Worm (Caenorhabditis elegans) whole organism, late embryonic: Measurements from ENCODE around the gene glr-6.
"Not testable (repeated sequence)": the region's sequence is repeated elsewhere in the genome, so short reads cannot be mapped to it uniquely, and the experiment has no call there.

Experiments used
- C08G9.2 ChIP-seq: sonication (generic microtip); optimal IDR thresholded peaks from 2 replicates; lab custom pipeline; 2016; ENCODE audit warnings: mild to moderate bottlenecking, missing genetic modification characterization, moderate library complexity, missing compliant biosample characterization
- C38D4.7 ChIP-seq: fragments of 200-800 bp; sonication (Bioruptor generic); optimal IDR thresholded peaks from 2 replicates; lab custom pipeline; 2018; ENCODE audit warnings: mild to moderate bottlenecking, missing genetic modification characterization, moderate library complexity, missing compliant biosample characterization
- K02D7.2 ChIP-seq: sonication (generic microtip); optimal IDR thresholded peaks from 2 replicates; lab custom pipeline; 2017; ENCODE audit warnings: mild to moderate bottlenecking, missing genetic modification characterization, missing compliant biosample characterization
- K09A11.1 ChIP-seq: sonication (generic microtip); optimal IDR thresholded peaks from 2 replicates; lab custom pipeline; 2017; ENCODE audit warnings: antibody characterized with exemption, mild to moderate bottlenecking, missing genetic modification characterization, missing compliant biosample characterization; ENCODE audit not compliant: insufficient read depth
- T23F11.4 ChIP-seq: fragments of 200-800 bp; sonication (Bioruptor generic); optimal IDR thresholded peaks from 2 replicates; lab custom pipeline; 2018; ENCODE audit warnings: mild to moderate bottlenecking, missing genetic modification characterization, missing compliant biosample characterization
- ama-1 ChIP-seq: fragments of 150-350 bp; optimal IDR thresholded peaks from 2 replicates; lab custom pipeline; 2014
- ceh-22 ChIP-seq: sonication (generic microtip); optimal IDR thresholded peaks from 2 replicates; lab custom pipeline; 2017; ENCODE audit warnings: missing biosample characterization, missing genetic modification characterization
- ceh-30 ChIP-seq: fragments of 150-350 bp; optimal IDR thresholded peaks from 2 replicates; lab custom pipeline; 2014; ENCODE audit warnings: missing biosample characterization, missing genetic modification characterization
- ceh-31 ChIP-seq: sonication (generic microtip); optimal IDR thresholded peaks from 2 replicates; lab custom pipeline; 2016; ENCODE audit warnings: missing genetic modification characterization, missing compliant biosample characterization
- ceh-48 ChIP-seq: sonication (generic microtip); optimal IDR thresholded peaks from 2 replicates; lab custom pipeline; 2016; ENCODE audit warnings: missing genetic modification characterization, inconsistent platforms, missing compliant biosample characterization
- ceh-9 ChIP-seq: sonication (generic microtip); optimal IDR thresholded peaks from 2 replicates; lab custom pipeline; 2016; ENCODE audit warnings: mild to moderate bottlenecking, missing genetic modification characterization, inconsistent platforms, missing compliant biosample characterization
- fkh-6 ChIP-seq: sonication (generic microtip); optimal IDR thresholded peaks from 2 replicates; lab custom pipeline; 2016; ENCODE audit warnings: missing genetic modification characterization, missing compliant biosample characterization
- hlh-15 ChIP-seq: sonication (generic microtip); optimal IDR thresholded peaks from 2 replicates; lab custom pipeline; 2016; ENCODE audit warnings: missing genetic modification characterization, missing compliant biosample characterization
- hlh-30 ChIP-seq: sonication (generic microtip); optimal IDR thresholded peaks from 2 replicates; lab custom pipeline; 2017; ENCODE audit warnings: antibody characterized with exemption, missing genetic modification characterization, missing compliant biosample characterization; ENCODE audit not compliant: insufficient read depth
- hlh-6 ChIP-seq: sonication (generic microtip); optimal IDR thresholded peaks from 2 replicates; lab custom pipeline; 2016; ENCODE audit warnings: missing genotype, missing genetic modification characterization, missing compliant biosample characterization
- lin-11 ChIP-seq: fragments of 200-800 bp; sonication (Bioruptor generic); optimal IDR thresholded peaks from 2 replicates; lab custom pipeline; 2018; ENCODE audit warnings: mild to moderate bottlenecking, missing genetic modification characterization, missing compliant biosample characterization
- odd-2 ChIP-seq: sonication (generic microtip); optimal IDR thresholded peaks from 2 replicates; lab custom pipeline; 2017; ENCODE audit warnings: antibody characterized with exemption, mild to moderate bottlenecking, missing genetic modification characterization, missing compliant biosample characterization
- pag-3 ChIP-seq: sonication (generic microtip); optimal IDR thresholded peaks from 2 replicates; lab custom pipeline; 2016; ENCODE audit warnings: missing compliant biosample characterization, missing genetic modification characterization, borderline replicate concordance
- pat-9 ChIP-seq: fragments of 200-800 bp; sonication (Bioruptor generic); optimal IDR thresholded peaks from 2 replicates; lab custom pipeline; 2018; ENCODE audit warnings: mild to moderate bottlenecking, missing genetic modification characterization, moderate library complexity, missing compliant biosample characterization
- pax-1 ChIP-seq: fragments of 150-350 bp; optimal IDR thresholded peaks from 2 replicates; lab custom pipeline; 2014; ENCODE audit warnings: missing biosample characterization, missing genetic modification characterization
- pha-4 ChIP-seq: fragments of 150-350 bp; optimal IDR thresholded peaks from 2 replicates; lab custom pipeline; 2018; ENCODE audit warnings: missing biosample characterization, missing genetic modification reagents, missing genetic modification characterization
- pros-1 ChIP-seq: fragments of 150-350 bp; optimal IDR thresholded peaks from 2 replicates; lab custom pipeline; 2014; ENCODE audit warnings: missing biosample characterization, missing genetic modification reagents, missing genetic modification characterization
- ref-2 ChIP-seq: sonication (generic microtip); optimal IDR thresholded peaks from 2 replicates; lab custom pipeline; 2016; ENCODE audit warnings: missing genetic modification characterization, missing compliant biosample characterization
- sox-2 ChIP-seq: fragments of 200-800 bp; sonication (Bioruptor generic); IDR thresholded peaks from 2 replicates; pipeline ENCODE4 v1.3.6; 2022; ENCODE audit warnings: missing genetic modification reagents, missing genetic modification characterization, missing compliant biosample characterization
- sox-4 ChIP-seq: sonication (generic microtip); optimal IDR thresholded peaks from 2 replicates; lab custom pipeline; 2017; ENCODE audit warnings: mild to moderate bottlenecking, missing genetic modification characterization, inconsistent platforms, missing compliant biosample characterization
- syd-9 ChIP-seq: sonication (generic microtip); optimal IDR thresholded peaks from 2 replicates; lab custom pipeline; 2016; ENCODE audit warnings: mild to moderate bottlenecking, missing genetic modification characterization, moderate library complexity, missing compliant biosample characterization
- tbx-2 ChIP-seq: sonication (generic microtip); optimal IDR thresholded peaks from 2 replicates; lab custom pipeline; 2016; ENCODE audit warnings: missing genetic modification characterization, missing compliant biosample characterization
- ttx-3 ChIP-seq: sonication (generic microtip); optimal IDR thresholded peaks from 2 replicates; lab custom pipeline; 2016; ENCODE audit warnings: missing genetic modification reagents, missing genetic modification characterization, missing compliant biosample characterization
- unc-3 ChIP-seq, 2 experiments: fragments of 200-800 bp in 1 of 2; sonication (Bioruptor generic) in 1 of 2; sonication (generic microtip) in 1 of 2; conservative IDR thresholded peaks in 1 of 2; optimal IDR thresholded peaks in 1 of 2; 2 replicates each; pipeline versions ENCODE4 v1.3.6 to Lab custom; 2016 to 2022; ENCODE audit warnings: missing compliant biosample characterization in 2 of 2, missing genetic modification characterization in 2 of 2, missing genetic modification reagents in 1 of 2
- unc-42 ChIP-seq: sonication (generic microtip); optimal IDR thresholded peaks from 2 replicates; lab custom pipeline; 2016; ENCODE audit warnings: missing genotype, missing genetic modification characterization, missing compliant biosample characterization
- unc-86 ChIP-seq: sonication (generic microtip); optimal IDR thresholded peaks from 2 replicates; lab custom pipeline; 2016; ENCODE audit warnings: missing genetic modification characterization, missing compliant biosample characterization

glr-6 gene

ce11 chrX:6884439-6884838, 43.9 kb upstream of the glr-6 start:
- TF ChIP-seq C38D4.7 (GFP tag; lab: Kevin White, UChicago) (no peak), sox-4 (tag; lab: Kevin White, UChicago) (no peak), ceh-31 (no peak), pag-3 (tag; lab: Kevin White, UChicago) (no peak), K09A11.1 (tag; lab: Kevin White, UChicago) (no peak), hlh-6 (tag; lab: Kevin White, UChicago) (no peak), pat-9 (tag; lab: Kevin White, UChicago) (no peak), pros-1 (tag; lab: Kevin White, UChicago) (no peak), ceh-22 (tag; lab: Kevin White, UChicago) (no peak), sox-2 (GFP tag; lab: Robert Waterston, UW) (no peak), T23F11.4 (GFP tag; lab: Kevin White, UChicago) (no peak), hlh-15 (tag; lab: Kevin White, UChicago) (no peak), hlh-30 (tag; lab: Kevin White, UChicago) (no peak), C08G9.2 (no peak), K02D7.2 (no peak), unc-42 (tag; lab: Kevin White, UChicago) (no peak), unc-86 (tag; lab: Kevin White, UChicago) (no peak), fkh-6 (tag; lab: Kevin White, UChicago) (no peak)
- TF ChIP-seq, all 69 proteins: peak for 0

- not testable (repeated sequence) for TF ChIP-seq syd-9; ttx-3 (tag; lab: Kevin White, UChicago); ceh-30 (tag; lab: Kevin White, UChicago)
- TF ChIP-seq, all 69 proteins: peak for 0; not testable (repeated sequence) for 69
Measured at ce11 chrX:6881795-6882194, 41.3 kb upstream of the glr-6 start, which contains the start of gene F41C6.6. TSS of gene F41C6.6 (minus strand) at chrX:6881895.

- TF ChIP-seq lin-11 (no peak), ref-2 (tag; lab: Kevin White, UChicago) (no peak), unc-42 (tag; lab: Kevin White, UChicago) (no peak), odd-2 (tag; lab: Kevin White, UChicago) (no peak), hlh-15 (tag; lab: Kevin White, UChicago) (no peak), T23F11.4 (GFP tag; lab: Kevin White, UChicago) (no peak), ceh-48 (tag; lab: Kevin White, UChicago) (no peak), sox-2 (GFP tag; lab: Robert Waterston, UW) (no peak), ama-1 (lab: Kevin White, UChicago) (no peak), unc-3 (GFP tag; conservative IDR thresholded peaks at IDR 0.05; lab: Robert Waterston, UW) (no peak), unc-3 (tag; optimal IDR thresholded peaks at IDR 0.05; lab: Kevin White, UChicago) (no peak), syd-9 (no peak)
Measured at ce11 chrX:6877436-6877835, 36.9 kb upstream of the glr-6 start, which contains the start of gene col-173. TSS of gene col-173 (minus strand) at chrX:6877536.

ce11 chrX:6875273-6875672, 34.8 kb upstream of the glr-6 start:
- TF ChIP-seq ceh-9 (tag; lab: Kevin White, UChicago) (no peak), K02D7.2 (no peak), ceh-22 (tag; lab: Kevin White, UChicago) (no peak), odd-2 (tag; lab: Kevin White, UChicago) (no peak), tbx-2 (tag; lab: Kevin White, UChicago) (no peak), K09A11.1 (tag; lab: Kevin White, UChicago) (no peak), ceh-30 (tag; lab: Kevin White, UChicago) (no peak), pha-4 (tag; lab: Kevin White, UChicago) (no peak), hlh-30 (tag; lab: Kevin White, UChicago) (no peak)

ce11 chrX:6874723-6875122, 34.2 kb upstream of the glr-6 start, which contains the start of gene F41C6.4:
TSS of gene F41C6.4 (minus strand) at chrX:6874823.
- no peak for TF ChIP-seq pax-1 (tag; lab: Kevin White, UChicago)
